Worm (Caenorhabditis elegans) whole organism, L4 larva: ENCODE measurements around the gene ZK228.1.
"Not testable (repeated sequence)": the region's sequence is repeated elsewhere in the genome, so short reads cannot be mapped to it uniquely, and the experiment has no call there.

ENCODE experiments used
- Y75B8A.6 ChIP-seq: fragments of 200-800 bp; sonication (Bioruptor generic); IDR thresholded peaks from 2 replicates; pipeline ENCODE4 v1.3.6; 2022; ENCODE audit warnings: missing genetic modification reagents, missing genetic modification characterization, missing compliant biosample characterization
- ZK337.2 ChIP-seq: fragments of 200-800 bp; sonication (Bioruptor generic); IDR thresholded peaks from 2 replicates; pipeline ENCODE4 v1.3.6; 2022; ENCODE audit warnings: missing genetic modification reagents, missing genetic modification characterization, missing compliant biosample characterization
- aha-1 ChIP-seq: fragments of 150-350 bp; peaks from one replicate; lab custom pipeline; 2014; ENCODE audit warnings: missing biosample characterization, missing genetic modification characterization
- ama-1 ChIP-seq: fragments of 150-350 bp; optimal IDR thresholded peaks from 2 replicates; lab custom pipeline; 2014; ENCODE audit warnings: inconsistent platforms, mixed read lengths
- arid-1 ChIP-seq: fragments of 200-800 bp; sonication (Bioruptor generic); conservative IDR thresholded peaks from 2 replicates; pipeline ENCODE4 v1.3.6; 2022; ENCODE audit warnings: missing genetic modification reagents, missing genetic modification characterization, missing compliant biosample characterization
- ceh-20 ChIP-seq: fragments of 200-800 bp; sonication (Bioruptor generic); IDR thresholded peaks from 2 replicates; pipeline ENCODE4 v1.3.6; 2022; ENCODE audit warnings: missing genetic modification reagents, missing genetic modification characterization, missing compliant biosample characterization
- ctbp-1 ChIP-seq: fragments of 200-800 bp; sonication (Bioruptor generic); IDR thresholded peaks from 2 replicates; pipeline ENCODE4 v1.3.6; 2022; ENCODE audit warnings: missing genetic modification reagents, missing genetic modification characterization, missing compliant biosample characterization
- daf-12 ChIP-seq: fragments of 150-350 bp; optimal IDR thresholded peaks from 2 replicates; lab custom pipeline; 2014; ENCODE audit warnings: missing biosample characterization, missing genetic modification reagents, missing genetic modification characterization
- daf-16 ChIP-seq, 3 experiments: sonication (generic microtip); optimal IDR thresholded peaks; 2 replicates each; lab custom pipeline; 2016 to 2017; ENCODE audit warnings: missing genetic modification characterization in 3 of 3, missing genetic modification reagents in 3 of 3, mild to moderate bottlenecking in 2 of 3, missing compliant biosample characterization in 2 of 3, missing biosample characterization in 1 of 3, moderate library complexity in 1 of 3
- daf-19 ChIP-seq: fragments of 200-800 bp; sonication (Bioruptor generic); conservative IDR thresholded peaks from 2 replicates; pipeline ENCODE4 v1.3.6; 2022; ENCODE audit warnings: missing genetic modification characterization, missing compliant biosample characterization
- daf-8 ChIP-seq: fragments of 200-800 bp; sonication (Bioruptor generic); IDR thresholded peaks from 2 replicates; pipeline ENCODE4 v1.3.6; 2022; ENCODE audit warnings: missing genetic modification characterization, missing compliant biosample characterization
- dmd-6 ChIP-seq: fragments of 200-800 bp; sonication (Bioruptor generic); IDR thresholded peaks from 2 replicates; pipeline ENCODE4 v1.3.6; 2022; ENCODE audit warnings: missing genetic modification reagents, missing genetic modification characterization, missing compliant biosample characterization
- dve-1 ChIP-seq: sonication (generic microtip); optimal IDR thresholded peaks from 2 replicates; lab custom pipeline; 2017; ENCODE audit warnings: antibody characterized with exemption, mild to moderate bottlenecking, missing genetic modification characterization, missing compliant biosample characterization; ENCODE audit not compliant: insufficient read depth
- gei-8 ChIP-seq: fragments of 200-800 bp; sonication (Bioruptor generic); optimal IDR thresholded peaks from 2 replicates; lab custom pipeline; 2018; ENCODE audit warnings: mild to moderate bottlenecking, missing genetic modification characterization, missing compliant biosample characterization
- lin-15B ChIP-seq: fragments of 150-350 bp; sonication (generic microtip); optimal IDR thresholded peaks from 3 replicates; lab custom pipeline; 2014; ENCODE audit warnings: missing biosample characterization, missing genetic modification characterization
- lin-29 ChIP-seq: fragments of 200-800 bp; sonication (Bioruptor generic); IDR thresholded peaks from 2 replicates; pipeline ENCODE4 v1.3.6; 2022; ENCODE audit warnings: missing genetic modification reagents, missing genetic modification characterization, missing compliant biosample characterization
- lin-39 ChIP-seq: fragments of 150-350 bp; optimal IDR thresholded peaks from 2 replicates; lab custom pipeline; 2014; ENCODE audit warnings: missing biosample characterization, missing genetic modification reagents, missing genetic modification characterization
- lir-3 ChIP-seq: sonication (generic microtip); optimal IDR thresholded peaks from 2 replicates; lab custom pipeline; 2016; ENCODE audit warnings: mild to moderate bottlenecking, missing genetic modification characterization, missing compliant biosample characterization
- lsy-2 ChIP-seq, 2 experiments: fragments of 150-350 bp in 1 of 2; sonication (generic microtip) in 1 of 2; optimal IDR thresholded peaks; 2 replicates each; lab custom pipeline; 2014 to 2017; ENCODE audit warnings: missing biosample characterization in 2 of 2, missing genetic modification characterization in 2 of 2
- madf-5 ChIP-seq, 2 experiments: fragments of 200-800 bp; sonication (Bioruptor generic); IDR thresholded peaks; 2 replicates each; pipeline ENCODE4 v1.3.6; 2022; ENCODE audit warnings: missing compliant biosample characterization in 2 of 2, missing genetic modification characterization in 2 of 2
- mdt-29 ChIP-seq: fragments of 200-800 bp; sonication (Bioruptor generic); IDR thresholded peaks from 2 replicates; pipeline ENCODE4 v1.3.6; 2022; ENCODE audit warnings: missing genetic modification reagents, missing genetic modification characterization, missing compliant biosample characterization
- mxl-2 ChIP-seq: fragments of 200-800 bp; sonication (Bioruptor generic); conservative IDR thresholded peaks from 2 replicates; pipeline ENCODE4 v1.3.6; 2022; ENCODE audit warnings: missing genetic modification reagents, missing genetic modification characterization, missing compliant biosample characterization
- nhr-111 ChIP-seq: fragments of 200-800 bp; sonication (Bioruptor generic); optimal IDR thresholded peaks from 2 replicates; lab custom pipeline; 2018; ENCODE audit warnings: mild to moderate bottlenecking, missing genetic modification characterization, missing compliant biosample characterization
- nhr-48 ChIP-seq: sonication (generic microtip); optimal IDR thresholded peaks from 2 replicates; lab custom pipeline; 2016; ENCODE audit warnings: mild to moderate bottlenecking, missing genetic modification characterization, missing compliant biosample characterization
- nhr-76 ChIP-seq: fragments of 150-350 bp; optimal IDR thresholded peaks from 2 replicates; lab custom pipeline; 2014; ENCODE audit warnings: missing biosample characterization, missing genetic modification characterization
- saeg-2 ChIP-seq: fragments of 200-800 bp; sonication (Bioruptor generic); IDR thresholded peaks from 2 replicates; pipeline ENCODE4 v1.3.6; 2022; ENCODE audit warnings: missing genetic modification reagents, missing genetic modification characterization, missing compliant biosample characterization
- set-16 ChIP-seq: fragments of 200-800 bp; sonication (Bioruptor generic); IDR thresholded peaks from 2 replicates; pipeline ENCODE4 v1.3.6; 2022; ENCODE audit warnings: missing genetic modification reagents, missing genetic modification characterization, missing compliant biosample characterization
- skn-1 ChIP-seq: fragments of 150-350 bp; optimal IDR thresholded peaks from 2 replicates; lab custom pipeline; 2014; ENCODE audit warnings: missing biosample characterization, missing genetic modification characterization
- snpc-4 ChIP-seq: fragments of 150-350 bp; optimal IDR thresholded peaks from 2 replicates; lab custom pipeline; 2014; ENCODE audit warnings: missing biosample characterization, missing genetic modification characterization
- tag-97 ChIP-seq: fragments of 200-800 bp; sonication (Bioruptor generic); IDR thresholded peaks from 2 replicates; pipeline ENCODE4 v1.3.6; 2022; ENCODE audit warnings: missing genetic modification characterization, missing compliant biosample characterization
- tra-1 ChIP-seq: fragments of 200-800 bp; sonication (Bioruptor generic); IDR thresholded peaks from 2 replicates; pipeline ENCODE4 v1.3.6; 2022; ENCODE audit warnings: missing genetic modification reagents, missing genetic modification characterization, missing compliant biosample characterization
- unc-62 ChIP-seq, 3 experiments: fragments of 150-350 bp in 1 of 3; sonication (generic microtip); optimal IDR thresholded peaks in 2 of 3; peaks in 1 of 3; 1 replicate in 1 of 3; 2 replicates in 2 of 3; lab custom pipeline; 2014 to 2017; ENCODE audit warnings: missing biosample characterization in 3 of 3, missing genetic modification characterization in 3 of 3, missing genetic modification reagents in 3 of 3, missing genotype in 1 of 3
- zfp-2 ChIP-seq: sonication (generic microtip); optimal IDR thresholded peaks from 2 replicates; lab custom pipeline; 2016; ENCODE audit warnings: mild to moderate bottlenecking, missing genetic modification characterization, missing compliant biosample characterization
- zip-2 ChIP-seq: fragments of 150-350 bp; optimal IDR thresholded peaks from 2 replicates; lab custom pipeline; 2014; ENCODE audit warnings: missing biosample characterization, missing genetic modification characterization
- ztf-7 ChIP-seq: fragments of 150-350 bp; optimal IDR thresholded peaks from 2 replicates; lab custom pipeline; 2014; ENCODE audit warnings: missing biosample characterization, missing genetic modification characterization

The ZK228.1 gene

DNA sequence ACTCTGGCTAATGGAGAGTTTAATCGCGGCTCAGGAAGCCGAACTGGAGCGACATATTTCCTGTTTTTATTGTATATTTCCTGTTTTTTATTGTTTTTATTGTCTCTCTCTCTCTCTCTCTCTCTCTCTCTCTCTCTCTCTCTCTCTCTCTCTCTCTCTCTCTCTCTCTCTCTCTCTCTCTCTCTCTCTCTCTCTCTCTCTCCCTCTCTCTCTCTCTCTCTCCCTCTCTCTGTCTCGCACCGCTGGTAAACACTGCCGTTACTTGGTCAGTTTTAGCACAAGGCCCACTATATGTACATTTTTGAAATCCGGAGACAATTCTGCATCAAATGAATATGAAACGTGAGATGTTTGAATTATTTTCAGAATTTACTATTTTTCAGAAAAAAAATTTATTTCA is 13.4 kb upstream of the ZK228.1 start:
- TF ChIP-seq ceh-20 (GFP tag; lab: Robert Waterston, UW) (no peak), ztf-7 (tag; lab: Kevin White, UChicago) (no peak), gei-8 (GFP tag; lab: Kevin White, UChicago) (no peak), arid-1 (GFP tag; lab: Robert Waterston, UW) (no peak), saeg-2 (GFP tag; lab: Robert Waterston, UW) (no peak), set-16 (GFP tag; lab: Robert Waterston, UW) (peak; percentile 88), dve-1 (tag; lab: Kevin White, UChicago) (no peak)

DNA sequence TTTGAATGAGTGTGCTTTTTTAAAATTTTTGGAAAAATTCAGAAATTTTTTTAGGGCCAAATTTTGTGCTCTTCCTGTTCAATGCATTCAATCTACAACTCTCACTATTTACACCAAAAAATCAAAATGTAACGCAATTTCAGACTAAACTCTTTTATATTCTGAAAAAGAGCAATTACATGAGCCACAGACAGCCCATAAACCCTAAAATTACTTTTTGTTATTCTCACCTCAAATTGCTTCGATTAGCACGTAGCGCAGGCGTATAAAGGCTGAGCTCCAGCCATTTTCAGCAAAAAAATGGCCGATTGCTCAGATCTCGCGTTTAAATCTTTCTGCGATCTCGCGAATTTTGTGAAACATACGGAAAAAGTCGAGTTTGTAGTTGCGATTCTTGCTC is 12.8 kb upstream of the ZK228.1 start, which contains the start of gene srw-82:
TSS of gene srw-82 (plus strand) at position 301 of the 400 bp plus-strand sequence.
- no peak for TF ChIP-seq dmd-6 (GFP tag; lab: Robert Waterston, UW)
- TF ChIP-seq lin-39 (tag; lab: Kevin White, UChicago), result no peak
- TF ChIP-seq ama-1 (lab: Kevin White, UChicago), result no peak
- peak; percentile 89 for TF ChIP-seq aha-1 (tag; lab: Kevin White, UChicago)
- TF ChIP-seq, all 104 proteins: peak for 1

ce11 chrV:18434961-18435360 is 9.3 kb upstream of the ZK228.1 start, which contains the start of gene ZK262.20:
TSS of gene ZK262.20 (minus strand) at chrV:18435061.
- no peak for TF ChIP-seq mdt-29 (GFP tag; lab: Robert Waterston, UW)
- no peak for TF ChIP-seq madf-5 (GFP tag; IDR thresholded peaks at IDR 0.05; lab: Robert Waterston, UW)
- TF ChIP-seq lin-15B (tag; lab: Kevin White, UChicago), result no peak
- TF ChIP-seq lin-29 (GFP tag; lab: Robert Waterston, UW), result no peak
- TF ChIP-seq zfp-2 (tag; lab: Kevin White, UChicago), result no peak
- no peak for TF ChIP-seq ctbp-1 (GFP tag; lab: Robert Waterston, UW)
- no peak for TF ChIP-seq arid-1 (GFP tag; lab: Robert Waterston, UW)

DNA sequence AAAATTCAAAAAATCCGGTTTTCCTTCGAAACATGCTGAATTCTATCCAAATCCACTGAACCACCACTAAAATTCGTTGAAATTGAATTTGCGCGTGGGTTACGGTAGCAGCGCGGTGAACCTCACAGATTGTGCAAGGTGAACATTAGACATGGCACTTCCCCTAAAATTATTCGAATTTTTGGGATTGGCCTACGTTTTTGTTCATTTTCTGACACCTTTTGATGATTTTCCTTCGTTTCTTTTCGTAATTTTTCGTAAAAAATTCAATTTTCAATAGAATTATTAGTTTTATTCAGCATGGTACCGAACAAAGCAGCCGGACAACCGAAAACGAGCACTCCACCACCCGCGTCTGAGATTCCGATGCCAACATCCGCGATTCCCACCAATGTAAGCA is 6.1 kb upstream of the ZK228.1 start, which contains the start of gene ZK262.8:
TSS of gene ZK262.8 (plus strand) at position 301 of the 400 bp plus-strand sequence.
- TF ChIP-seq tra-1 (GFP tag; lab: Robert Waterston, UW) (no peak), tag-97 (no peak), ZK337.2 (GFP tag; lab: Robert Waterston, UW) (no peak), zip-2 (tag; lab: Kevin White, UChicago) (no peak), arid-1 (GFP tag; lab: Robert Waterston, UW) (no peak), nhr-111 (GFP tag; lab: Kevin White, UChicago) (no peak), lir-3 (tag; lab: Kevin White, UChicago) (no peak), skn-1 (tag; lab: Kevin White, UChicago) (no peak), unc-62 (GFP tag; optimal IDR thresholded peaks at IDR 0.05 in 1 of 2; lab: Kevin White, UChicago) (no peak), unc-62 (tag; optimal IDR thresholded peaks at IDR 0.05; lab: Kevin White, UChicago) (no peak), nhr-76 (no peak), daf-8 (GFP tag; lab: Robert Waterston, UW) (no peak), snpc-4 (tag; lab: Kevin White, UChicago) (no peak), daf-12 (tag; lab: Kevin White, UChicago) (no peak), Y75B8A.6 (no peak), mxl-2 (GFP tag; lab: Robert Waterston, UW) (no peak), daf-16 (GFP tag; optimal IDR thresholded peaks at IDR 0.05; lab: Kevin White, UChicago) (no peak), daf-16 (tag; optimal IDR thresholded peaks at IDR 0.05; lab: Kevin White, UChicago) (no peak), lsy-2 (tag; optimal IDR thresholded peaks at IDR 0.05; lab: Kevin White, UChicago) (no peak)
- TF ChIP-seq, all 104 proteins: peak for 0

DNA sequence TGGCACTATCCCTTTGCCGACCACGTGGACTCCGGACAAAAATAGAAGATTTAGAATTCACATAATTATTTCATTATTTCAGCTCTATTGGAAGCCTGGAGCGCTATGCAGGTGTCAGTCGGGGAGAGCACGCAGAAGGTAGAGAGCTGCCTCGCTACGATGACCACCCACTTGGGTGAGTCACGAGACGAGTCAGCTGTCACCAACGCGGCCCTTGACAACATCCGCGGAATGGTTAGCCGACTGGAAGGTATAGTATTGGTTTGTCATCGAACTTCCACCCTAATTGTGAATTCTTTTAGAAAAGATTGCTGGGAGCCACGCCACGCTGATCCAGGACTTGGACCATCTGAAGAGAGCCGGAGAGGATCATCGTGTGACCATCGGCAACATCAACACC is 4.7 kb upstream of the ZK228.1 start, which contains the start of gene ZK262.9:
TSS of gene ZK262.9 (plus strand) at position 301 of the 400 bp plus-strand sequence.
- not testable (repeated sequence) for TF ChIP-seq lsy-2 (tag; optimal IDR thresholded peaks at IDR 0.05; lab: Kevin White, UChicago); nhr-48 (tag; lab: Kevin White, UChicago); daf-19 (GFP tag; lab: Robert Waterston, UW)
